Worm (Caenorhabditis elegans) whole organism, late embryonic: ENCODE results near the gene C09E7.8.

Source experiments
- F13H6.1 ChIP-seq: sonication (generic microtip); optimal IDR thresholded peaks from 2 replicates; lab custom pipeline; 2016; ENCODE audit warnings: missing genetic modification characterization, missing compliant biosample characterization
- Y22D7AL.16 ChIP-seq: sonication (generic microtip); optimal IDR thresholded peaks from 2 replicates; lab custom pipeline; 2016; ENCODE audit warnings: missing genetic modification characterization, missing compliant biosample characterization
- ahr-1 ChIP-seq: sonication (generic microtip); optimal IDR thresholded peaks from 2 replicates; lab custom pipeline; 2016; ENCODE audit warnings: missing genetic modification characterization, missing compliant biosample characterization
- ceh-14 ChIP-seq: sonication (generic microtip); optimal IDR thresholded peaks from 2 replicates; lab custom pipeline; 2016; ENCODE audit warnings: missing genotype, missing genetic modification characterization, missing compliant biosample characterization
- ceh-22 ChIP-seq: sonication (generic microtip); optimal IDR thresholded peaks from 2 replicates; lab custom pipeline; 2017; ENCODE audit warnings: missing biosample characterization, missing genetic modification characterization
- ceh-24 ChIP-seq: sonication (generic microtip); optimal IDR thresholded peaks from 2 replicates; lab custom pipeline; 2016; ENCODE audit warnings: mild to moderate bottlenecking, missing genetic modification characterization, missing compliant biosample characterization
- ceh-30 ChIP-seq: fragments of 150-350 bp; optimal IDR thresholded peaks from 2 replicates; lab custom pipeline; 2014; ENCODE audit warnings: missing biosample characterization, missing genetic modification characterization
- ceh-34 ChIP-seq: sonication (generic microtip); optimal IDR thresholded peaks from 2 replicates; lab custom pipeline; 2016; ENCODE audit warnings: mild to moderate bottlenecking, missing genetic modification characterization, missing compliant biosample characterization
- ceh-45 ChIP-seq: fragments of 200-800 bp; sonication (Bioruptor generic); IDR thresholded peaks from 2 replicates; pipeline ENCODE4 v1.3.6; 2022; ENCODE audit warnings: missing genetic modification reagents, missing genetic modification characterization, missing compliant biosample characterization
- ceh-48 ChIP-seq: sonication (generic microtip); optimal IDR thresholded peaks from 2 replicates; lab custom pipeline; 2016; ENCODE audit warnings: missing genetic modification characterization, inconsistent platforms, missing compliant biosample characterization
- elt-2 ChIP-seq: sonication (generic microtip); optimal IDR thresholded peaks from 2 replicates; lab custom pipeline; 2016; ENCODE audit warnings: missing genetic modification reagents, missing genetic modification characterization, missing compliant biosample characterization
- elt-4 ChIP-seq: sonication (generic microtip); optimal IDR thresholded peaks from 2 replicates; lab custom pipeline; 2016; ENCODE audit warnings: missing genetic modification characterization, missing compliant biosample characterization
- fkh-6 ChIP-seq: sonication (generic microtip); optimal IDR thresholded peaks from 2 replicates; lab custom pipeline; 2016; ENCODE audit warnings: missing genetic modification characterization, missing compliant biosample characterization
- gmeb-2 ChIP-seq: sonication (generic microtip); optimal IDR thresholded peaks from 2 replicates; lab custom pipeline; 2016; ENCODE audit warnings: missing genetic modification characterization, inconsistent platforms, missing compliant biosample characterization
- hlh-13 ChIP-seq: fragments of 200-800 bp; sonication (Bioruptor generic); optimal IDR thresholded peaks from 2 replicates; lab custom pipeline; 2018; ENCODE audit warnings: mild to moderate bottlenecking, missing genetic modification characterization, missing compliant biosample characterization
- hlh-15 ChIP-seq: sonication (generic microtip); optimal IDR thresholded peaks from 2 replicates; lab custom pipeline; 2016; ENCODE audit warnings: missing genetic modification characterization, missing compliant biosample characterization
- hlh-6 ChIP-seq: sonication (generic microtip); optimal IDR thresholded peaks from 2 replicates; lab custom pipeline; 2016; ENCODE audit warnings: missing genotype, missing genetic modification characterization, missing compliant biosample characterization
- hlh-8 ChIP-seq: sonication (generic microtip); optimal IDR thresholded peaks from 2 replicates; lab custom pipeline; 2016; ENCODE audit warnings: missing genotype, missing genetic modification characterization, missing compliant biosample characterization
- lin-11 ChIP-seq: fragments of 200-800 bp; sonication (Bioruptor generic); optimal IDR thresholded peaks from 2 replicates; lab custom pipeline; 2018; ENCODE audit warnings: mild to moderate bottlenecking, missing genetic modification characterization, missing compliant biosample characterization
- nfya-1 ChIP-seq: sonication (generic microtip); optimal IDR thresholded peaks from 2 replicates; lab custom pipeline; 2017; ENCODE audit warnings: missing genetic modification characterization, mild to moderate bottlenecking, missing compliant biosample characterization, antibody characterized with exemption, moderate library complexity
- npax-4 ChIP-seq: sonication (generic microtip); optimal IDR thresholded peaks from 2 replicates; lab custom pipeline; 2016; ENCODE audit warnings: missing genetic modification characterization, missing compliant biosample characterization
- odd-2 ChIP-seq: sonication (generic microtip); optimal IDR thresholded peaks from 2 replicates; lab custom pipeline; 2017; ENCODE audit warnings: antibody characterized with exemption, mild to moderate bottlenecking, missing genetic modification characterization, missing compliant biosample characterization
- pag-3 ChIP-seq: sonication (generic microtip); optimal IDR thresholded peaks from 2 replicates; lab custom pipeline; 2016; ENCODE audit warnings: missing compliant biosample characterization, missing genetic modification characterization, borderline replicate concordance
- pat-9 ChIP-seq: fragments of 200-800 bp; sonication (Bioruptor generic); optimal IDR thresholded peaks from 2 replicates; lab custom pipeline; 2018; ENCODE audit warnings: mild to moderate bottlenecking, missing genetic modification characterization, moderate library complexity, missing compliant biosample characterization
- pqm-1 ChIP-seq: sonication (generic microtip); optimal IDR thresholded peaks from 2 replicates; lab custom pipeline; 2016; ENCODE audit warnings: missing genetic modification characterization, missing compliant biosample characterization
- ref-2 ChIP-seq: sonication (generic microtip); optimal IDR thresholded peaks from 2 replicates; lab custom pipeline; 2016; ENCODE audit warnings: missing genetic modification characterization, missing compliant biosample characterization
- sdc-2 ChIP-seq: sonication (generic microtip); optimal IDR thresholded peaks from 2 replicates; lab custom pipeline; 2016; ENCODE audit warnings: missing genotype, missing genetic modification characterization, missing compliant biosample characterization
- sox-2 ChIP-seq: fragments of 200-800 bp; sonication (Bioruptor generic); IDR thresholded peaks from 2 replicates; pipeline ENCODE4 v1.3.6; 2022; ENCODE audit warnings: missing genetic modification reagents, missing genetic modification characterization, missing compliant biosample characterization
- sox-4 ChIP-seq: sonication (generic microtip); optimal IDR thresholded peaks from 2 replicates; lab custom pipeline; 2017; ENCODE audit warnings: mild to moderate bottlenecking, missing genetic modification characterization, inconsistent platforms, missing compliant biosample characterization
- tbx-2 ChIP-seq: sonication (generic microtip); optimal IDR thresholded peaks from 2 replicates; lab custom pipeline; 2016; ENCODE audit warnings: missing genetic modification characterization, missing compliant biosample characterization
- ttx-3 ChIP-seq: sonication (generic microtip); optimal IDR thresholded peaks from 2 replicates; lab custom pipeline; 2016; ENCODE audit warnings: missing genetic modification reagents, missing genetic modification characterization, missing compliant biosample characterization
- unc-3 ChIP-seq, 2 experiments: fragments of 200-800 bp in 1 of 2; sonication (Bioruptor generic) in 1 of 2; sonication (generic microtip) in 1 of 2; conservative IDR thresholded peaks in 1 of 2; optimal IDR thresholded peaks in 1 of 2; 2 replicates each; pipeline versions ENCODE4 v1.3.6 to Lab custom; 2016 to 2022; ENCODE audit warnings: missing compliant biosample characterization in 2 of 2, missing genetic modification characterization in 2 of 2, missing genetic modification reagents in 1 of 2
- unc-42 ChIP-seq: sonication (generic microtip); optimal IDR thresholded peaks from 2 replicates; lab custom pipeline; 2016; ENCODE audit warnings: missing genotype, missing genetic modification characterization, missing compliant biosample characterization
- unc-55 ChIP-seq: sonication (generic microtip); optimal IDR thresholded peaks from 2 replicates; lab custom pipeline; 2017; ENCODE audit warnings: missing biosample characterization, missing genetic modification reagents, missing genetic modification characterization
- zip-5 ChIP-seq: sonication (generic microtip); optimal IDR thresholded peaks from 2 replicates; lab custom pipeline; 2016; ENCODE audit warnings: missing genetic modification characterization, missing compliant biosample characterization

C09E7.8 gene

DNA sequence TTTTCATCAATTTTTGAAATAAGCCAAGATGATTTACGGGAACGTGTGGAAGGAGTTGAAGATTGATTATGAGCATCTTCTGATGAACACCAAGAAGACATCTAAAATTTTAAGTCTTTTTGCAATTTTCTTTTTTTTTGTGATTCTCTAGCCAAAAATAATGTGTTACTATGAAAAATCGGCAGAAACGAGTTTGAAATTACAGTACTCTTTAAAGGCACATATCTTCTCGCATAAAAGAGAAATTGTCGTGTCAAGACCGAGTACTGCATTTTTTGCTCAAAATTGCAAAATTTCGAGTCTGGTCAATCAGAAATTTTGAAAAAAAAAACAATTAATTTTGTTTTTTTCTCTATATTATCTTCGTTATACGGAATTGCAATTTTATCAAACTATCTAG, 33.7 kb upstream of the C09E7.8 start, which contains the start of gene F20H11.1:
F20H11.1 (minus strand) TSS at position 101 of the 400 bp plus-strand sequence.
- TF ChIP-seq lin-11 (tag; lab: Kevin White, UChicago) (no peak), ttx-3 (tag; lab: Kevin White, UChicago) (no peak), elt-2 (tag; lab: Kevin White, UChicago) (no peak), unc-42 (tag; lab: Kevin White, UChicago) (no peak), odd-2 (tag; lab: Kevin White, UChicago) (no peak), pqm-1 (tag; lab: Kevin White, UChicago) (no peak), sox-4 (tag; lab: Kevin White, UChicago) (no peak), ceh-24 (tag; lab: Kevin White, UChicago) (no peak), fkh-6 (no peak), nfya-1 (tag; lab: Kevin White, UChicago) (no peak), npax-4 (no peak), unc-3 (GFP tag; conservative IDR thresholded peaks at IDR 0.05; lab: Robert Waterston, UW) (no peak), unc-3 (tag; optimal IDR thresholded peaks at IDR 0.05; lab: Kevin White, UChicago) (no peak), Y22D7AL.16 (tag; lab: Kevin White, UChicago) (no peak), ref-2 (tag; lab: Kevin White, UChicago) (no peak), ceh-34 (tag; lab: Kevin White, UChicago) (no peak), sdc-2 (tag; lab: Kevin White, UChicago) (no peak), ceh-30 (tag; lab: Kevin White, UChicago) (no peak)

DNA sequence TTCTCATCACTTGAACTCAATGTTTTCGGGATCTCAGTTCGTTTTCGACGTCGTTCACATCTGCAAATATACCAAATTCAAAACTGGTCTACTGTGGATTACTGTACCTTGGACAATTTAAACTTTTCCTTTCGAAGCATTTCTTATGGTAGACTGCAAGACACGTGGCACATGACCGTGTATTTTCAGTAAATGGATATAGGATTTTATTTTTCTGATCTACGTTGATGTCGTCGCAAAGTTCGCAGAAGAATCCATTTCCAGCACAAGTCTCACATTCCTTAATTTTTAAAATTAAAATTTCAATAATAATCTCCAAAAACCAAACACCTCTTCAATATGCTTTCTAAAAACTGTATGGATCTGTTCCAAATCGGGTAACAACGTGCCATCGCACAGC, 31.1 kb upstream of the C09E7.8 start:
- TF ChIP-seq fkh-6 (no peak), ceh-45 (GFP tag; lab: Robert Waterston, UW) (no peak), ceh-14 (tag; lab: Kevin White, UChicago) (no peak), tbx-2 (no peak)
- TF ChIP-seq, all 69 proteins: peak for 0

DNA sequence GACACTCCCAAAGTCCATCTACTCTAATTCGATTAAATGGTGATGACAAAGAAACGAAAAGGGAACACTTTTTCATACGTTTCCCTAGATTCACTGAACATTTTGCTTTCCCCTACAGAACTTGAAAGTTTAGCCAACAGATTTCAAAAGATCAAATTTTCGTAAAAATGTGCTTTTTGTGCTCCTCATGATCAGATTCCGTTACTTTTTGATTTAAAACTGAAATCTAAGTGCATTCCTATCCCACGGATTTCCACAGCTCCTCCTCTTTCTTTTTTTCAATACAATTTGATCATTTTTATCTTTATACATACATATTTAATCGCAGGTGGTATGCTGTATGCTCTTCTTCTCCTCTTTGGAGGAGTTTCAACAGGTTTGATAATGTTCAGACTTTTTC, 29.2 kb upstream of the C09E7.8 start, which contains the start of gene ddo-3:
ddo-3 (plus strand) TSS at position 301 of the 400 bp plus-strand sequence.
- TF ChIP-seq pat-9 (tag; lab: Kevin White, UChicago) (no peak), hlh-15 (tag; lab: Kevin White, UChicago) (no peak), pag-3 (tag; lab: Kevin White, UChicago) (no peak)

DNA sequence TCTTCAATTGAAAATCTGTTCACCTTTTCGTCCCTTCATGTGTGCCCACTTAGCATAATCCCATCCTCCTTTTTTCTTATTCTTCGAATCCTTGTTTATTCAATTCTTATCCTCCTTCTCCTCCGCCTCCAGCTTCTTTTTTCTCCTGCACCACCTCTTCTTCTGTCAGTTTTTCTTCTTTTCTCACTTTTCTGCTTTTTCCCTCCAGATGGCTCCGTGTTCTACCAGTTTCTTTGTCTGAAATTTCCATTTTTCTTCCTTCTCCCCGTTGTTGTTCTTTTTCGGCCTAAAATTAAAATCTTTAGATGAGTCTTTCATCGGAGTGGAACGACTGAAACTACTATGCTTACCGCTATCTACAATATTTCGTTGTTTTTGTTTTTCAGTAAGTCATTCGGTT, 23.2 kb upstream of the C09E7.8 start, which contains the start of gene acr-21:
acr-21 (plus strand) TSS at position 301 of the 400 bp plus-strand sequence.
- TF ChIP-seq ahr-1 (no peak), gmeb-2 (no peak), fkh-6 (no peak), sdc-2 (tag; lab: Kevin White, UChicago) (no peak), odd-2 (tag; lab: Kevin White, UChicago) (no peak), elt-2 (tag; lab: Kevin White, UChicago) (no peak), zip-5 (tag; lab: Kevin White, UChicago) (no peak), hlh-6 (tag; lab: Kevin White, UChicago) (no peak), nfya-1 (tag; lab: Kevin White, UChicago) (no peak)
- TF ChIP-seq, all 69 proteins: peak for 0

DNA sequence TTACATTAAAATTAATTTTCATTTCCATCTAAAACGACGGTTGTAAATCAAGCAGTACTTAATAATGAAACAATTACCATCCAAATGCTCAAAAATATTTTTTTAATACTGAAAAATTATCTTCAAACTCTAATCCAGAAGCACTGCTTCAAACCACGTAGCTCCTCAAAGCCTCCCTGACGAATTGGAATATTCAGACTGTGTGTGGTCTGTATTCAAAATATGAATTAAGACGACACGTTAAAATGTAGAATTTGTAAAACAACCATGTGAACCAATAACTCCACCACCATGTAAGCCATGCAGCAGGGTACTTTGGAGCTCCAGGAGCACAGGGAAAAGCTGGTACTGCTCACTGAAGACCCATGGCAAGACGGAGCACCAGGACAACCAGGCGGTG, 21.0 kb upstream of the C09E7.8 start, which contains the start of gene F27B3.8:
F27B3.8 (plus strand) TSS at position 301 of the 400 bp plus-strand sequence.
- TF ChIP-seq tbx-2 (no peak), ceh-22 (tag; lab: Kevin White, UChicago) (no peak), ceh-48 (no peak), pag-3 (tag; lab: Kevin White, UChicago) (no peak), ceh-24 (tag; lab: Kevin White, UChicago) (no peak)

DNA sequence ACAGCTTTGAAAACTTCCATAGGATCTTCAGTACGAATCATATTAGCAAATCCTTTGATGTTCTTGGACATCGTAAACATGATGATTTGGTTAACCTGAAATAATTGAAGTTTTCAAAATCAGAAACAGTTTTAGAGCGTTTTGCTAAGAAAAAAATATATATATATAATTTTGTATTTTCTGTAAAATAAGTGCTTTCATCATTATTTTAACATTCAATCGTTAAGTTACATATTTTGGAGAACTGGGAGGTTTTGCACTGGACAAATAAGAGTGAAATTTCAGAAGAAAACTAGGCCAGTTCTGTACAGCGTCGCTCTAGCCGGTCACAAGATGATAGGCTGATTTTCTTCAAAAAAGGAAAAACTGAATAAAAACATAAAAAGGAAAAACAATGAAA, 20.1 kb upstream of the C09E7.8 start, which contains the start of gene F27B3.6:
F27B3.6 (minus strand) TSS at position 101 of the 400 bp plus-strand sequence.
- TF ChIP-seq sox-2 (GFP tag; lab: Robert Waterston, UW) (no peak), pat-9 (tag; lab: Kevin White, UChicago) (no peak), odd-2 (tag; lab: Kevin White, UChicago) (no peak), unc-42 (tag; lab: Kevin White, UChicago) (no peak), hlh-8 (tag; lab: Kevin White, UChicago) (no peak), F13H6.1 (tag; lab: Kevin White, UChicago) (no peak), unc-3 (GFP tag; conservative IDR thresholded peaks at IDR 0.05; lab: Robert Waterston, UW) (no peak), unc-3 (tag; optimal IDR thresholded peaks at IDR 0.05; lab: Kevin White, UChicago) (no peak), zip-5 (tag; lab: Kevin White, UChicago) (no peak), gmeb-2 (no peak), hlh-6 (tag; lab: Kevin White, UChicago) (no peak), elt-4 (tag; lab: Kevin White, UChicago) (no peak), Y22D7AL.16 (tag; lab: Kevin White, UChicago) (no peak), hlh-13 (no peak), ceh-22 (tag; lab: Kevin White, UChicago) (no peak), unc-55 (GFP tag; lab: Kevin White, UChicago) (no peak)
- TF ChIP-seq, all 69 proteins: peak for 0
